Worm (Caenorhabditis elegans): ENCODE data around the gene F42E8.1.

DNA sequence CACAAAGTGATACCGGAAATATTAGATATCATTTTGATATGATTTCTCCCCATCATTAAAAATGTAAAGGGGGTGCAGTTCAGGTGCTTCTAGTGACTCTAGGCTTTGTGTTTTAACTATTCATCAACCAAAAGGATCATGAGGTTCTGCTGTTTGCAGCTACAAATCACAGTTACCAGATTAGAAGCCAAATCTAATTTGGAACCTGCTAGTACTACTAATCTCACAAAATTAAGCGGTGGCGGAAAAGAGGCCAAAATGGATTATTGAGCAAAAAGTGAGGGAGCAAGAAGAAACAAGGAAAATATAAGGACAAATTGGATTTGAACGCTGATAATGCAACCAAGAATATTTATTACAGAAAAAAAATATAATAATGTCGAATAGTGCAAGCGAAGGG lies 12.2 kb downstream of the F42E8.1 start:
- TF ChIP-seq unc-62 (GFP tag; optimal IDR thresholded peaks at IDR 0.05) = no peak
- TF ChIP-seq crh-2 (tag; optimal IDR thresholded peaks at IDR 0.05) = no peak
- TF ChIP-seq lsy-2 (tag; optimal IDR thresholded peaks at IDR 0.05) = no peak
- TF ChIP-seq lin-11 (tag; optimal IDR thresholded peaks at IDR 0.05) = no peak
- no peak for TF ChIP-seq nhr-6 (tag; optimal IDR thresholded peaks at IDR 0.05)
- no peak for TF ChIP-seq skn-1 (tag; optimal IDR thresholded peaks at IDR 0.05)
- no peak for TF ChIP-seq ceh-82 (tag; optimal IDR thresholded peaks at IDR 0.05)
- TF ChIP-seq nhr-10 (tag; optimal IDR thresholded peaks at IDR 0.05) = no peak
